Fruit fly (Drosophila melanogaster) whole organism, embryonic: ENCODE data around the gene CG3841.

Experiments used
- BEAF-32 ChIP-seq: fragments of 200-800 bp; sonication (Bioruptor generic); optimal IDR thresholded peaks from 3 replicates; lab custom pipeline; 2017; ENCODE audit warnings: missing biosample characterization, missing genetic modification characterization, mild to moderate bottlenecking, moderate library complexity, missing genetic modification reagents
- Bdp1 ChIP-seq: fragments of 200-800 bp; sonication (Bioruptor generic); optimal IDR thresholded peaks from 3 replicates; lab custom pipeline; 2016; ENCODE audit warnings: missing biosample characterization, missing genetic modification characterization
- Blimp-1 ChIP-seq: fragments of 200-800 bp; sonication (Bioruptor generic); optimal IDR thresholded peaks from 3 replicates; lab custom pipeline; 2018; ENCODE audit warnings: missing biosample characterization, missing genetic modification characterization, mild to moderate bottlenecking, moderate library complexity, missing genetic modification reagents
- C15 ChIP-seq: fragments of 200-800 bp; sonication (Bioruptor generic); IDR thresholded peaks from 3 replicates; pipeline ENCODE4 v1.3.6; 2022; ENCODE audit warnings: missing biosample characterization, missing genetic modification characterization
- CG10209 ChIP-seq: fragments of 200-800 bp; sonication (Bioruptor generic); optimal IDR thresholded peaks from 3 replicates; lab custom pipeline; 2017; ENCODE audit warnings: missing biosample characterization, mild to moderate bottlenecking, missing genetic modification characterization, missing genetic modification reagents
- CG14860 ChIP-seq: fragments of 200-800 bp; sonication (Bioruptor generic); IDR thresholded peaks from 3 replicates; pipeline ENCODE4 v1.3.6; 2022; ENCODE audit warnings: missing biosample characterization, missing genetic modification characterization; ENCODE audit not compliant: partially characterized antibody
- CG16815 ChIP-seq: fragments of 200-800 bp; sonication (Bioruptor generic); optimal IDR thresholded peaks from 3 replicates; lab custom pipeline; 2017; ENCODE audit warnings: missing biosample characterization, mild to moderate bottlenecking, missing genetic modification characterization
- CG17328 ChIP-seq: fragments of 200-800 bp; sonication (Bioruptor generic); IDR thresholded peaks from 2 replicates; pipeline ENCODE4 v1.3.6; 2022; ENCODE audit warnings: missing biosample characterization, missing genetic modification characterization
- CG31441 ChIP-seq: fragments of 200-800 bp; sonication (Bioruptor generic); IDR thresholded peaks from 2 replicates; pipeline ENCODE4 v1.3.6; 2022; ENCODE audit warnings: missing biosample characterization, missing genetic modification characterization
- CG3847 ChIP-seq: fragments of 200-800 bp; sonication (Bioruptor generic); IDR thresholded peaks from 2 replicates; pipeline ENCODE4 v1.3.6; 2022; ENCODE audit warnings: missing biosample characterization, missing genetic modification characterization
- CG4820 ChIP-seq: fragments of 200-800 bp; sonication (Bioruptor generic); optimal IDR thresholded peaks from 3 replicates; lab custom pipeline; 2016; ENCODE audit warnings: missing biosample characterization, missing genetic modification characterization
- CG5245 ChIP-seq: fragments of 200-800 bp; sonication (Bioruptor generic); optimal IDR thresholded peaks from 3 replicates; lab custom pipeline; 2016; ENCODE audit warnings: missing biosample characterization, missing genetic modification characterization
- CG6175 ChIP-seq: fragments of 200-800 bp; sonication (Bioruptor generic); IDR thresholded peaks from 3 replicates; pipeline ENCODE4 v1.3.6; 2022; ENCODE audit warnings: missing biosample characterization, missing genetic modification characterization
- CG7839 ChIP-seq: fragments of 200-800 bp; sonication (Bioruptor generic); optimal IDR thresholded peaks from 3 replicates; lab custom pipeline; 2018; ENCODE audit warnings: missing biosample characterization, mild to moderate bottlenecking, missing genetic modification characterization, moderate library complexity
- CG9215 ChIP-seq: fragments of 200-800 bp; sonication (Bioruptor generic); IDR thresholded peaks from 2 replicates; pipeline ENCODE4 v1.3.6; 2022; ENCODE audit warnings: missing biosample characterization, missing genetic modification characterization
- Doc2 ChIP-seq: fragments of 200-800 bp; sonication (Bioruptor generic); IDR thresholded peaks from 2 replicates; pipeline ENCODE4 v1.3.6; 2022; ENCODE audit warnings: missing biosample characterization, missing genetic modification characterization
- Drgx ChIP-seq: fragments of 200-800 bp; sonication (Bioruptor generic); IDR thresholded peaks from 2 replicates; pipeline ENCODE4 v1.3.6; 2022; ENCODE audit warnings: missing biosample characterization, missing genetic modification characterization
- Eip74EF ChIP-seq, 2 experiments: fragments of 200-800 bp in 1 of 2; fragments of >200 bp in 1 of 2; sonication (Bioruptor generic) in 1 of 2; optimal IDR thresholded peaks; 2 replicates each; lab custom pipeline; 2017 to 2019; ENCODE audit warnings: missing biosample characterization in 2 of 2, missing genetic modification characterization in 2 of 2, mild to moderate bottlenecking in 1 of 2, moderate library complexity in 1 of 2
- Ets65A ChIP-seq: fragments of 200-800 bp; sonication (Bioruptor generic); peaks from one replicate; lab custom pipeline; 2016; ENCODE audit warnings: missing biosample characterization, missing genetic modification characterization
- Fer3 ChIP-seq: fragments of 200-800 bp; sonication (Bioruptor generic); optimal IDR thresholded peaks from 2 replicates; lab custom pipeline; 2018; ENCODE audit warnings: missing biosample characterization, mild to moderate bottlenecking, missing genetic modification characterization, moderate library complexity
- HLHmδ ChIP-seq: fragments of 200-800 bp; sonication (Bioruptor generic); optimal IDR thresholded peaks from 2 replicates; lab custom pipeline; 2018; ENCODE audit warnings: missing biosample characterization, mild to moderate bottlenecking, missing genetic modification characterization, moderate library complexity
- Hmr ChIP-seq: fragments of 200-800 bp; sonication (Bioruptor generic); optimal IDR thresholded peaks from 3 replicates; lab custom pipeline; 2017; ENCODE audit warnings: mild to moderate bottlenecking, missing biosample characterization, missing genetic modification reagents, missing genetic modification characterization
- Hr51 ChIP-seq, 2 experiments: fragments of 200-800 bp; sonication (Bioruptor generic); optimal IDR thresholded peaks; 2 replicates in 1 of 2; 3 replicates in 1 of 2; lab custom pipeline; 2016 to 2018; ENCODE audit warnings: missing biosample characterization in 2 of 2, missing genetic modification characterization in 2 of 2, mild to moderate bottlenecking in 1 of 2, moderate library complexity in 1 of 2
- Mrtf ChIP-seq: fragments of 200-800 bp; sonication (Bioruptor generic); IDR thresholded peaks from 3 replicates; pipeline ENCODE4 v1.3.6; 2022; ENCODE audit warnings: missing biosample characterization, missing genetic modification characterization
- YL-1 ChIP-seq: fragments of 200-800 bp; sonication (Bioruptor generic); optimal IDR thresholded peaks from 3 replicates; lab custom pipeline; 2017; ENCODE audit warnings: missing biosample characterization, mild to moderate bottlenecking, missing genetic modification characterization
- ara ChIP-seq: fragments of 200-800 bp; sonication (Bioruptor generic); IDR thresholded peaks from 2 replicates; pipeline ENCODE4 v1.3.6; 2022; ENCODE audit warnings: missing biosample characterization, missing genetic modification characterization
- bcd ChIP-seq: fragments of 200-800 bp; sonication (Bioruptor generic); optimal IDR thresholded peaks from 2 replicates; lab custom pipeline; 2017; ENCODE audit warnings: missing biosample characterization, mild to moderate bottlenecking, missing genetic modification characterization
- chinmo ChIP-seq: fragments of 200-800 bp; sonication (Bioruptor generic); IDR thresholded peaks from 4 replicates; pipeline ENCODE4 v1.3.6; 2022; ENCODE audit warnings: missing biosample characterization, missing genetic modification characterization; ENCODE audit not compliant: partially characterized antibody
- croc ChIP-seq: fragments of 200-800 bp; sonication (Bioruptor generic); conservative IDR thresholded peaks from 3 replicates; pipeline ENCODE4 v1.3.6; 2022; ENCODE audit warnings: missing biosample characterization, missing genetic modification characterization
- esg ChIP-seq: fragments of 200-800 bp; sonication (Bioruptor generic); conservative IDR thresholded peaks from 2 replicates; pipeline ENCODE4 v1.3.6; 2022; ENCODE audit warnings: missing biosample characterization, missing genetic modification characterization
- exex ChIP-seq: fragments of 200-800 bp; sonication (Bioruptor generic); optimal IDR thresholded peaks from 4 replicates; lab custom pipeline; 2018; ENCODE audit warnings: missing biosample characterization, mild to moderate bottlenecking, missing genetic modification characterization, moderate library complexity
- gcm2 ChIP-seq: fragments of 200-800 bp; sonication (Bioruptor generic); optimal IDR thresholded peaks from 2 replicates; lab custom pipeline; 2016; ENCODE audit warnings: missing biosample characterization, missing genetic modification characterization
- nom ChIP-seq: fragments of 200-800 bp; sonication (Bioruptor generic); optimal IDR thresholded peaks from 2 replicates; lab custom pipeline; 2017; ENCODE audit warnings: missing biosample characterization, missing genetic modification characterization, mild to moderate bottlenecking, moderate library complexity, missing genetic modification reagents
- pfk ChIP-seq: fragments of 200-800 bp; sonication (Bioruptor generic); optimal IDR thresholded peaks from 2 replicates; lab custom pipeline; 2018; ENCODE audit warnings: missing biosample characterization, mild to moderate bottlenecking, missing genetic modification characterization, moderate library complexity
- pita ChIP-seq: fragments of 200-800 bp; sonication (Bioruptor generic); optimal IDR thresholded peaks from 2 replicates; lab custom pipeline; 2017; ENCODE audit warnings: missing biosample characterization, mild to moderate bottlenecking, missing genetic modification characterization
- pros ChIP-seq: fragments of 200-800 bp; sonication (Bioruptor generic); optimal IDR thresholded peaks from 3 replicates; lab custom pipeline; 2019; ENCODE audit warnings: missing biosample characterization, mild to moderate bottlenecking, missing genetic modification characterization, moderate library complexity
- pzg ChIP-seq: fragments of 200-800 bp; sonication (Bioruptor generic); optimal IDR thresholded peaks from 3 replicates; lab custom pipeline; 2018; ENCODE audit warnings: missing biosample characterization, mild to moderate bottlenecking, missing genetic modification characterization, moderate library complexity
- repo ChIP-seq: fragments of 200-800 bp; sonication (Bioruptor generic); optimal IDR thresholded peaks from 2 replicates; lab custom pipeline; 2016; ENCODE audit warnings: missing biosample characterization, missing genetic modification characterization
- ro ChIP-seq: fragments of 200-800 bp; sonication (Bioruptor generic); IDR thresholded peaks from 2 replicates; pipeline ENCODE4 v1.3.6; 2022; ENCODE audit warnings: missing biosample characterization, missing genetic modification characterization
- sd ChIP-seq: fragments of 200-800 bp; sonication (Bioruptor generic); optimal IDR thresholded peaks from 3 replicates; lab custom pipeline; 2018; ENCODE audit warnings: missing biosample characterization, mild to moderate bottlenecking, missing genetic modification characterization, moderate library complexity
- shn ChIP-seq: fragments of 200-800 bp; sonication (Bioruptor generic); optimal IDR thresholded peaks from 3 replicates; lab custom pipeline; 2016; ENCODE audit warnings: missing biosample characterization, missing genetic modification characterization
- sob ChIP-seq: fragments of 200-800 bp; sonication (Bioruptor generic); IDR thresholded peaks from 2 replicates; pipeline ENCODE4 v1.3.6; 2022; ENCODE audit warnings: missing biosample characterization, missing genetic modification characterization
- toy ChIP-seq: fragments of 200-800 bp; sonication (Bioruptor generic); IDR thresholded peaks from 2 replicates; pipeline ENCODE4 v1.3.6; 2022; ENCODE audit warnings: missing biosample characterization, missing genetic modification characterization
- usp ChIP-seq: fragments of >200 bp; optimal IDR thresholded peaks from 2 replicates; lab custom pipeline; 2017; ENCODE audit warnings: missing biosample characterization, missing genetic modification characterization
- vnd ChIP-seq: fragments of 200-800 bp; sonication (Bioruptor generic); IDR thresholded peaks from 3 replicates; pipeline ENCODE4 v1.3.6; 2022; ENCODE audit warnings: missing biosample characterization, missing genetic modification characterization; ENCODE audit not compliant: partially characterized antibody
- vvl ChIP-seq: fragments of 200-800 bp; sonication (Bioruptor generic); IDR thresholded peaks from 2 replicates; pipeline ENCODE4 v1.3.6; 2022; ENCODE audit warnings: missing biosample characterization, missing genetic modification characterization
- zen ChIP-seq: fragments of 200-800 bp; sonication (Bioruptor generic); optimal IDR thresholded peaks from 3 replicates; lab custom pipeline; 2018; ENCODE audit warnings: missing biosample characterization, mild to moderate bottlenecking, missing genetic modification characterization, moderate library complexity
- zen2 ChIP-seq: fragments of 200-800 bp; sonication (Bioruptor generic); IDR thresholded peaks from 3 replicates; pipeline ENCODE4 v1.3.6; 2022; ENCODE audit warnings: missing biosample characterization, missing genetic modification characterization; ENCODE audit not compliant: partially characterized antibody

CG3841 gene

dm6 chr2L:9568360-9569088 is 20.8 kb upstream of the CG3841 start, which contains the start of gene brwl (continued):
- TF ChIP-seq CG10209, result peak; percentile 99
- TF ChIP-seq zen, result peak; percentile 99
- TF ChIP-seq sd (tag; lab: Kevin White, UChicago), result peak; percentile 95
- peak in 1 of 2 experiments; percentile 98 for TF ChIP-seq Eip74EF (GFP tag; optimal IDR thresholded peaks at IDR 0.05; lab: Kevin White, UChicago)
- TF ChIP-seq pzg (GFP tag; lab: Kevin White, UChicago), result peak; percentile 20
- TF ChIP-seq usp (GFP tag; lab: Kevin White, UChicago), result no peak
- no peak for TF ChIP-seq zen2 (GFP tag; lab: Robert Waterston, UW)
- TF ChIP-seq CG5245 (GFP tag; lab: Kevin White, UChicago), result peak; percentile 97
- peak; percentile 93 for TF ChIP-seq Doc2 (GFP tag; lab: Robert Waterston, UW)
- TF ChIP-seq CG9215 (GFP tag; lab: Robert Waterston, UW), result peak; percentile 97
- TF ChIP-seq CG7839 (tag; lab: Kevin White, UChicago), result peak; percentile 99
- peak; percentile 94 for TF ChIP-seq ro (GFP tag; lab: Robert Waterston, UW)
- TF ChIP-seq CG31441 (GFP tag; lab: Robert Waterston, UW), result peak; percentile 99
- TF ChIP-seq croc (GFP tag; lab: Robert Waterston, UW), result peak; percentile 98
- peak; percentile 98 for TF ChIP-seq Fer3 (tag; lab: Kevin White, UChicago)
- TF ChIP-seq shn (GFP tag; lab: Kevin White, UChicago), result peak; percentile 96
- peak; percentile 98 for TF ChIP-seq CG4820
- peak; percentile 99 for TF ChIP-seq vvl (GFP tag; lab: Robert Waterston, UW)
- TF ChIP-seq CG3847 (GFP tag; lab: Robert Waterston, UW), result peak; percentile 98
- TF ChIP-seq CG14860 (GFP tag; lab: Robert Waterston, UW), result no peak
- TF ChIP-seq BEAF-32, result peak; percentile 45
- peak; percentile 89 for TF ChIP-seq YL-1 (GFP tag; lab: Kevin White, UChicago)
- TF ChIP-seq pfk (GFP tag; lab: Kevin White, UChicago), result peak; percentile 26
- peak; percentile 98 for TF ChIP-seq esg (GFP tag; lab: Robert Waterston, UW)
- peak; percentile 99 for TF ChIP-seq Drgx (GFP tag; lab: Robert Waterston, UW)
- no peak for TF ChIP-seq vnd (GFP tag; lab: Robert Waterston, UW)
- TF ChIP-seq Bdp1 (GFP tag; lab: Kevin White, UChicago), result peak; percentile 94
- no peak for TF ChIP-seq pita (GFP tag; lab: Kevin White, UChicago)
- peak; percentile 89 for TF ChIP-seq chinmo
- TF ChIP-seq exex, result peak; percentile 93
- peak; percentile 99 for TF ChIP-seq Hmr
- peak; percentile 94 for TF ChIP-seq CG6175
- TF ChIP-seq Blimp-1, result peak; percentile 98
- peak; percentile 70 for TF ChIP-seq pros
- peak; percentile 95 for TF ChIP-seq C15 (GFP tag; lab: Robert Waterston, UW)
- peak; percentile 85 for TF ChIP-seq HLHmδ
- peak; percentile 93 for TF ChIP-seq nom (GFP tag; lab: Kevin White, UChicago)
- TF ChIP-seq Ets65A, result peak; percentile 100
- peak; percentile 99 for TF ChIP-seq bcd
- TF ChIP-seq Hr51 (GFP tag; optimal IDR thresholded peaks at IDR 0.05; lab: Kevin White, UChicago), result peak; percentile 97 to 99
- peak; percentile 99 for TF ChIP-seq CG16815 (GFP tag; lab: Kevin White, UChicago)
- peak; percentile 98 for TF ChIP-seq sob
- TF ChIP-seq toy, result peak; percentile 94
- peak; percentile 98 for TF ChIP-seq ara
- TF ChIP-seq Mrtf (GFP tag; lab: Robert Waterston, UW), result peak; percentile 98
- peak; percentile 97 for TF ChIP-seq repo (GFP tag; lab: Kevin White, UChicago)
- peak; percentile 97 for TF ChIP-seq gcm2 (GFP tag; lab: Kevin White, UChicago)
- TF ChIP-seq CG17328, result peak; percentile 99
